Worm (Caenorhabditis elegans): ENCODE data around the gene abcf-3.

abcf-3 gene

ce11 chrIII:6157708-6158321, 15.4 kb upstream of the abcf-3 start, which contains the start of gene anmt-2 (continued):
- no peak for TF ChIP-seq fkh-10 (GFP tag; optimal IDR thresholded peaks at IDR 0.05)
- TF ChIP-seq xbp-1 (tag; optimal IDR thresholded peaks at IDR 0.05): no peak
- TF ChIP-seq rnt-1 (tag; optimal IDR thresholded peaks at IDR 0.05): peak; percentile 50
- TF ChIP-seq lin-39 (tag; optimal IDR thresholded peaks at IDR 0.05): no peak
- TF ChIP-seq alr-1 (tag; optimal IDR thresholded peaks at IDR 0.05; ENCODE audit: borderline replicate concordance): no peak

DNA sequence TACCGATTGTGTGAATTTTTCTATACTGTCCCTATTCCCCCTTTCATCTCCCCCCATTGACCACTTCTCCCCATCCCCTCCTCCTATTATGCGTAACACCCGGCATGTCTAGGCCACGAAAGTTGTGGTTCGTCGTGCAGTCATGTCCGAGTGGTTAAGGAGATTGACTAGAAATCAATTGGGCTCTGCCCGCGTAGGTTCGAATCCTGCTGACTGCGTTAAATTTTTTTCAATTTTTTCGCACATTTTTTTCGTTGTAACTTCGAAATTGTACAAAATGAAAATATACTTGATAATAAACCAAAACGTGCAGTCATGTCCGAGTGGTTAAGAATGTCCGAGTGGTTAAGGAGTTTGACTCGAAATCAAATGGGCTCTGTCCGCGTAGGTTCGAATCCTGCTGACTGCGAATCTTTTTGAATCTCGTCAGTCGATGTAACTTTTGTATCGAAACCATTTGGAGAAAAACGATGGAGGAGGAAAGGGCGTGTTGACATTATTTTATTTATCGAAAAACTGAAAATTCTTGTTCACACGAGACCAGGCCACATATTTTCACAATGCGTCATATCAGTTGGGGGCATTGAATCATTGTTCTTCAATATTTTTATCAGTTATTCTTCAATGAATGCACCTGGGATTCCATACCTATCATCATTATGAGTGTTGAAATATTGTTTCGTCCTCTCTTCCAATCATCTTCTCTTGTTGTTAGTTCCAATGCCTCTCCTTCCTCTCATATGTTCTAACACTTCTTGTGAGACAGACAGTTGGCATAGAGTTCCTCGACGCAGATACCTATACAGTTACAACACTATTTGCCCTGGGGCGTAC, 14.3 kb upstream of the abcf-3 start, which contains the start of gene nfm-1:
Gene nfm-1 (plus strand): TSS at position 812 of the 834 bp plus-strand sequence.
- peak; percentile 14 for TF ChIP-seq nhr-77 (tag; optimal IDR thresholded peaks at IDR 0.05)
- TF ChIP-seq grh-1 (GFP tag; IDR thresholded peaks at IDR 0.05): 0 out of 2 replicates have a peak, but pooled peaks have one; percentile 6
- peak; percentile 10 for TF ChIP-seq sup-37 (GFP tag; optimal IDR thresholded peaks at IDR 0.05)
- peak; percentile 33 for TF ChIP-seq nhr-237 (tag; optimal IDR thresholded peaks at IDR 0.05)
- TF ChIP-seq aha-1 (tag; optimal IDR thresholded peaks at IDR 0.05): no peak
- TF ChIP-seq ztf-4 (tag; optimal IDR thresholded peaks at IDR 0.05): no peak
- no peak for TF ChIP-seq sox-4 (tag; optimal IDR thresholded peaks at IDR 0.05)
- peak; percentile 50 to 62 for TF ChIP-seq efl-1 (optimal IDR thresholded peaks at IDR 0.05)
- TF ChIP-seq efl-1 (GFP tag; optimal IDR thresholded peaks at IDR 0.05 in 1 of 2): peak; percentile 30 to 93
- TF ChIP-seq nhr-90 (tag; optimal IDR thresholded peaks at IDR 0.05; ENCODE audit: poor library complexity): peak; percentile 62
- no peak for TF ChIP-seq nhr-28 (tag; optimal IDR thresholded peaks at IDR 0.05)
- TF ChIP-seq C04F5.9 (tag; optimal IDR thresholded peaks at IDR 0.05): no peak
- no peak for TF ChIP-seq lir-3 (tag; optimal IDR thresholded peaks at IDR 0.05; ENCODE audit: poor library complexity)
- no peak for TF ChIP-seq sptf-1 (tag; optimal IDR thresholded peaks at IDR 0.05)
- TF ChIP-seq dpl-1 (GFP tag; optimal IDR thresholded peaks at IDR 0.05): peak; percentile 13 to 48 (median 26)
- no peak for TF ChIP-seq ceh-90 (tag; optimal IDR thresholded peaks at IDR 0.05)
- peak; percentile 72 for TF ChIP-seq nhr-71 (tag; optimal IDR thresholded peaks at IDR 0.05)
- no peak for TF ChIP-seq ces-1 (GFP tag; optimal IDR thresholded peaks at IDR 0.05)
- TF ChIP-seq C34B4.2 (tag; optimal IDR thresholded peaks at IDR 0.05): no peak
- no peak for TF ChIP-seq hlh-17 (GFP tag; optimal IDR thresholded peaks at IDR 0.05; ENCODE audit: borderline replicate concordance)
- no peak for TF ChIP-seq ceh-63 (GFP tag; optimal IDR thresholded peaks at IDR 0.05)
- peak; percentile 24 for TF ChIP-seq skn-1 (tag; optimal IDR thresholded peaks at IDR 0.05)
- peak; percentile 38 for TF ChIP-seq nhr-20 (tag; optimal IDR thresholded peaks at IDR 0.05)
- no peak for TF ChIP-seq nhr-84 (tag; optimal IDR thresholded peaks at IDR 0.05)
- TF ChIP-seq lin-15B (tag; optimal IDR thresholded peaks at IDR 0.05): peak; percentile 5
- peak; percentile 41 to 78 for TF ChIP-seq lin-35 (GFP tag; optimal IDR thresholded peaks at IDR 0.05)
- no peak for TF ChIP-seq aly-2 (tag; optimal IDR thresholded peaks at IDR 0.05)
- no peak for TF ChIP-seq fkh-10 (GFP tag; optimal IDR thresholded peaks at IDR 0.05)
- peak; percentile 81 for TF ChIP-seq elt-2 (tag; optimal IDR thresholded peaks at IDR 0.05)
- TF ChIP-seq F16B12.6 (tag; optimal IDR thresholded peaks at IDR 0.05): peak; percentile 17
- TF ChIP-seq mef-2 (tag; optimal IDR thresholded peaks at IDR 0.05): no peak
- peak; percentile 72 for TF ChIP-seq lin-14 (GFP tag; optimal IDR thresholded peaks at IDR 0.05)
- TF ChIP-seq ets-5 (GFP tag; IDR thresholded peaks at IDR 0.05): no peak
- no peak for TF ChIP-seq alr-1 (tag; optimal IDR thresholded peaks at IDR 0.05; ENCODE audit: borderline replicate concordance)
- peak; percentile 17 for TF ChIP-seq lin-13 (GFP tag; optimal IDR thresholded peaks at IDR 0.05)
- no peak for TF ChIP-seq nhr-12 (tag; optimal IDR thresholded peaks at IDR 0.05)
- TF ChIP-seq jun-1 (tag; optimal IDR thresholded peaks at IDR 0.05): no peak
- peak; percentile 45 to 73 for TF ChIP-seq lsy-2 (tag; optimal IDR thresholded peaks at IDR 0.05)
- no peak for TF ChIP-seq unc-86 (tag; optimal IDR thresholded peaks at IDR 0.05)
- peak; percentile 58 for TF ChIP-seq hpl-2 (GFP tag; optimal IDR thresholded peaks at IDR 0.05)
- no peak for TF ChIP-seq unc-62 (GFP tag; optimal IDR thresholded peaks at IDR 0.05)
- no peak for TF ChIP-seq unc-30 (tag; optimal IDR thresholded peaks at IDR 0.05)
- TF ChIP-seq dsc-1 (tag; optimal IDR thresholded peaks at IDR 0.05): peak; percentile 60
- TF ChIP-seq xbp-1 (tag; optimal IDR thresholded peaks at IDR 0.05): peak; percentile 40
- no peak for TF ChIP-seq ztf-11 (tag; optimal IDR thresholded peaks at IDR 0.05)
- no peak for TF ChIP-seq efl-3 (GFP tag; optimal IDR thresholded peaks at IDR 0.05)
